Fruit fly (Drosophila melanogaster) whole organism, prepupa: ENCODE data around the gene E5.

Experiments
- CG31627 ChIP-seq: fragments of 200-800 bp; sonication (Bioruptor generic); optimal IDR thresholded peaks from 3 replicates; lab custom pipeline; 2016; ENCODE audit warnings: missing biosample characterization, missing genetic modification characterization
- CG34406 ChIP-seq: fragments of 200-800 bp; sonication (Bioruptor generic); optimal IDR thresholded peaks from 3 replicates; lab custom pipeline; 2016; ENCODE audit warnings: missing biosample characterization, missing genetic modification characterization
- CG6163 ChIP-seq: fragments of 200-800 bp; sonication (Bioruptor generic); IDR thresholded peaks from 3 replicates; pipeline ENCODE4 v1.3.6; 2022; ENCODE audit warnings: missing biosample characterization, missing genetic modification characterization
- CG7368 ChIP-seq: fragments of 200-800 bp; sonication (Bioruptor generic); optimal IDR thresholded peaks from 3 replicates; lab custom pipeline; 2016; ENCODE audit warnings: missing biosample characterization, missing genetic modification characterization
- Sox14 ChIP-seq: fragments of 200-800 bp; sonication (Bioruptor generic); optimal IDR thresholded peaks from 3 replicates; lab custom pipeline; 2016; ENCODE audit warnings: missing biosample characterization, missing genetic modification characterization
- achi ChIP-seq: fragments of 200-800 bp; sonication (Bioruptor generic); optimal IDR thresholded peaks from 3 replicates; lab custom pipeline; 2016; ENCODE audit warnings: missing biosample characterization, missing genetic modification characterization
- dac ChIP-seq: fragments of 200-800 bp; sonication (Bioruptor generic); optimal IDR thresholded peaks from 2 replicates; lab custom pipeline; 2017; ENCODE audit warnings: missing biosample characterization, mild to moderate bottlenecking, missing genetic modification characterization
- pdm3 ChIP-seq: fragments of 200-800 bp; sonication (Bioruptor generic); optimal IDR thresholded peaks from 3 replicates; lab custom pipeline; 2016; ENCODE audit warnings: missing biosample characterization, missing genetic modification characterization
- topi ChIP-seq: fragments of 200-800 bp; sonication (Bioruptor generic); optimal IDR thresholded peaks from 3 replicates; lab custom pipeline; 2016; ENCODE audit warnings: missing biosample characterization, missing genetic modification characterization

E5 gene

dm6 chr3R:13817480-13818305 lies 57.0 kb downstream of the E5 start (continued):
- TF ChIP-seq CG6163 (GFP tag; lab: Robert Waterston, UW), result peak; percentile 7; the same call in 1 of the 3 replicates
- no peak for TF ChIP-seq CG31627 (GFP tag; lab: Kevin White, UChicago)
- TF ChIP-seq CG7368 (GFP tag; lab: Kevin White, UChicago), result no peak
- TF ChIP-seq Sox14, result no peak
- TF ChIP-seq achi, result peak; percentile 2
- peak; percentile 76 for TF ChIP-seq dac (GFP tag; lab: Kevin White, UChicago)
- TF ChIP-seq pdm3 (GFP tag; lab: Kevin White, UChicago), result peak; percentile 2
- TF ChIP-seq CG34406, result no peak
- TF ChIP-seq topi (GFP tag; lab: Kevin White, UChicago), result no peak
- TF ChIP-seq, all 60 proteins: peak for 21
